Worm (Caenorhabditis elegans): ENCODE data around the gene spig-5.

The spig-5 gene

ce11 chrV:14282222-14282709 is 26.0 kb upstream of the spig-5 start, which contains the start of the genes srt-74 and F40G12.9:
Gene srt-74, minus strand, starts transcription at chrV:14282322.
Gene F40G12.9, plus strand, starts transcription at chrV:14282659.
- TF ChIP-seq F13C5.2 (tag; optimal IDR thresholded peaks at IDR 0.05) (no peak), hmbx-1 (tag; optimal IDR thresholded peaks at IDR 0.05) (no peak), ama-1 (optimal IDR thresholded peaks at IDR 0.05) (no peak), tbx-37 (GFP tag; conservative IDR thresholded peaks at IDR 0.05) (no peak), sea-1 (GFP tag; conservative IDR thresholded peaks at IDR 0.05) (no peak), tra-4 (tag; optimal IDR thresholded peaks at IDR 0.05) (no peak), pes-1 (GFP tag; IDR thresholded peaks at IDR 0.05) (no peak)

ce11 chrV:14283241-14283640 is 25.0 kb upstream of the spig-5 start, which contains the start of gene F40G12.10:
Gene F40G12.10, plus strand, starts transcription at chrV:14283541.
- TF ChIP-seq sea-1 (GFP tag; conservative IDR thresholded peaks at IDR 0.05) (no peak), aly-1 (tag; optimal IDR thresholded peaks at IDR 0.05) (no peak), ama-1 (optimal IDR thresholded peaks at IDR 0.05) (no peak), hmg-4 (GFP tag; optimal IDR thresholded peaks at IDR 0.05) (no peak), scrt-1 (GFP tag; IDR thresholded peaks at IDR 0.05) (no peak), tbx-11 (GFP tag; IDR thresholded peaks at IDR 0.05) (no peak), B0310.2 (tag; optimal IDR thresholded peaks at IDR 0.05) (no peak), pes-1 (GFP tag; IDR thresholded peaks at IDR 0.05) (no peak), flt-1 (GFP tag; IDR thresholded peaks at IDR 0.05) (no peak), hmbx-1 (tag; optimal IDR thresholded peaks at IDR 0.05) (no peak), ceh-36 (tag; optimal IDR thresholded peaks at IDR 0.05) (no peak)

- TF ChIP-seq tbx-11 (GFP tag; IDR thresholded peaks at IDR 0.05) = no peak
- no peak for TF ChIP-seq tbx-37 (GFP tag; conservative IDR thresholded peaks at IDR 0.05)
- TF ChIP-seq ama-1 (optimal IDR thresholded peaks at IDR 0.05) = no peak
- no peak for TF ChIP-seq ceh-36 (tag; optimal IDR thresholded peaks at IDR 0.05)
- TF ChIP-seq hmg-4 (GFP tag; optimal IDR thresholded peaks at IDR 0.05) = no peak
- no peak for TF ChIP-seq pes-1 (GFP tag; IDR thresholded peaks at IDR 0.05)
- TF ChIP-seq scrt-1 (GFP tag; IDR thresholded peaks at IDR 0.05) = no peak
- no peak for TF ChIP-seq ets-7 (tag; optimal IDR thresholded peaks at IDR 0.05)
Measured at ce11 chrV:14285803-14286202, 22.5 kb upstream of the spig-5 start, which contains the start of gene F40G12.11. Gene F40G12.11, plus strand, starts transcription at chrV:14286171.

DNA sequence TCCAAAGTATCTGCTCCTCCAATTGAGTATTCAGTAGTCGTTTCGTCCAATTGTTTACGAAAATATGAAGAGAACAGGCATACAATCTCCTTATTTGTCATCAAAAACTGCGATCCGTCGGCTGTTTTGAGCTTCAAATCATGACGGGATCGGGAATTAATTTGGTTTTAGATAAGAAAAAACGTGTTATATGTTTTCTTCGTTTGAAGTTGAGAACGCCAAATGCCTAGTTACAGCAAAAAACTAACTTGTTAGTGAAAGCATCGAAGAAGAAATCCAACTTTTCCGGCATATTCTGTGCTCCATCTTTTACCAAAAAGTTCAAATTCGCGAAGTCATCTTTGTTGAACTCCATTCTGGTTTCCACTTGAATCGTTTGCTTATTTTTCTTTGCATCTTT is 18.9 kb upstream of the spig-5 start, which contains the start of gene F14D7.1:
F14D7.1 (minus strand) TSS at position 101 of the 400 bp plus-strand sequence.
- TF ChIP-seq ets-7 (tag; optimal IDR thresholded peaks at IDR 0.05) = no peak
- no peak for TF ChIP-seq tra-4 (tag; optimal IDR thresholded peaks at IDR 0.05)
- no peak for TF ChIP-seq hmg-4 (GFP tag; optimal IDR thresholded peaks at IDR 0.05)
- no peak for TF ChIP-seq ceh-13 (GFP tag; optimal IDR thresholded peaks at IDR 0.05)
- no peak for TF ChIP-seq ceh-36 (tag; optimal IDR thresholded peaks at IDR 0.05)
- no peak for TF ChIP-seq ama-1 (optimal IDR thresholded peaks at IDR 0.05)
- TF ChIP-seq scrt-1 (GFP tag; IDR thresholded peaks at IDR 0.05) = no peak
- no peak for TF ChIP-seq tbx-11 (GFP tag; IDR thresholded peaks at IDR 0.05)
- no peak for TF ChIP-seq tbx-37 (GFP tag; conservative IDR thresholded peaks at IDR 0.05)
- TF ChIP-seq aly-1 (tag; optimal IDR thresholded peaks at IDR 0.05) = no peak
- TF ChIP-seq hmbx-1 (tag; optimal IDR thresholded peaks at IDR 0.05) = no peak

ce11 chrV:14290636-14291035 is 17.6 kb upstream of the spig-5 start, which contains the start of gene F14D7.18:
Gene F14D7.18, minus strand, starts transcription at chrV:14290736.
- TF ChIP-seq hmg-4 (GFP tag; optimal IDR thresholded peaks at IDR 0.05) = no peak

DNA sequence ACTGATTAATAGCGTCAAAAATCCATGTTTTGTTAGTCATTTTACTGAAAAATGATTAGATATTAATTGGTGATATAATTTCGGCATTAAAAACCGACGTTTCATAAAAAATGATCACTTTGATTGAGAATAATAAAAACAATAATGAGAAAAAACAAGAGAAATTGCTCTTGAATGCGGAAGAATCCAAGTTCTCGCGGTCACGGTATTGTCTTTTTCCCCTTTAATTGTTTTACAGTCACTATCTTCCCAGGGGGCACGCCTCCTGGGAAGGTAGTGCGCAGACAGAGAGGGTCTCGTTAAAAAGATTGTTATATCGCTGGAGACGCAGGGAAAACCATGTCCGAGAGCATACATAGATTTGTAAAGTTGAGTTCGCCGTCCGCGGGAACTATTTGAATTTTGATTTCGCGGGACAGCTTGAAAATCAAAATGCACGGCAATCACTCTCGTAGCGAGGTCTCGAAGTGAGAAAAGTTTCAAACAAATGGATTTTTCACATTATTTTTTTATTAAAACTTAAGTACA is 14.5 kb upstream of the spig-5 start, which contains the start of gene F14D7.2:
F14D7.2 (minus strand) TSS at position 51 of the 528 bp plus-strand sequence.
- TF ChIP-seq flt-1 (GFP tag; IDR thresholded peaks at IDR 0.05) (no peak), tra-4 (tag; optimal IDR thresholded peaks at IDR 0.05) (no peak), ceh-13 (GFP tag; optimal IDR thresholded peaks at IDR 0.05) (no peak), hmbx-1 (tag; optimal IDR thresholded peaks at IDR 0.05) (no peak), sea-1 (GFP tag; conservative IDR thresholded peaks at IDR 0.05) (no peak), B0310.2 (tag; optimal IDR thresholded peaks at IDR 0.05) (no peak), pes-1 (GFP tag; IDR thresholded peaks at IDR 0.05) (no peak), aly-1 (tag; optimal IDR thresholded peaks at IDR 0.05) (no peak), F13C5.2 (tag; optimal IDR thresholded peaks at IDR 0.05) (no peak), ama-1 (optimal IDR thresholded peaks at IDR 0.05) (no peak), scrt-1 (GFP tag; IDR thresholded peaks at IDR 0.05) (no peak), tbx-37 (GFP tag; conservative IDR thresholded peaks at IDR 0.05) (no peak), tbx-11 (GFP tag; IDR thresholded peaks at IDR 0.05) (no peak), ets-7 (tag; optimal IDR thresholded peaks at IDR 0.05) (no peak), ceh-36 (tag; optimal IDR thresholded peaks at IDR 0.05) (no peak)

ce11 chrV:14294396-14294795 is 13.9 kb upstream of the spig-5 start, which contains the start of gene F14D7.9:
Gene F14D7.9, plus strand, starts transcription at chrV:14294696.
- no peak for TF ChIP-seq flt-1 (GFP tag; IDR thresholded peaks at IDR 0.05)
- no peak for TF ChIP-seq ets-7 (tag; optimal IDR thresholded peaks at IDR 0.05)
- no peak for TF ChIP-seq tbx-11 (GFP tag; IDR thresholded peaks at IDR 0.05)
- no peak for TF ChIP-seq pes-1 (GFP tag; IDR thresholded peaks at IDR 0.05)
- no peak for TF ChIP-seq ama-1 (optimal IDR thresholded peaks at IDR 0.05)
- TF ChIP-seq hmg-4 (GFP tag; optimal IDR thresholded peaks at IDR 0.05) = no peak
- no peak for TF ChIP-seq scrt-1 (GFP tag; IDR thresholded peaks at IDR 0.05)
- no peak for TF ChIP-seq tbx-37 (GFP tag; conservative IDR thresholded peaks at IDR 0.05)

ce11 chrV:14296499-14296898 is 11.8 kb upstream of the spig-5 start, which contains the start of gene F14D7.3:
Gene F14D7.3, plus strand, starts transcription at chrV:14296799.
- TF ChIP-seq tbx-11 (GFP tag; IDR thresholded peaks at IDR 0.05) (no peak), sea-1 (GFP tag; conservative IDR thresholded peaks at IDR 0.05) (no peak), pes-1 (GFP tag; IDR thresholded peaks at IDR 0.05) (no peak), hmbx-1 (tag; optimal IDR thresholded peaks at IDR 0.05) (no peak), hmg-4 (GFP tag; optimal IDR thresholded peaks at IDR 0.05) (no peak), aly-1 (tag; optimal IDR thresholded peaks at IDR 0.05) (no peak), F13C5.2 (tag; optimal IDR thresholded peaks at IDR 0.05) (no peak), ceh-36 (tag; optimal IDR thresholded peaks at IDR 0.05) (no peak), ceh-13 (GFP tag; optimal IDR thresholded peaks at IDR 0.05) (no peak), hnd-1 (tag; optimal IDR thresholded peaks at IDR 0.05) (no peak), ama-1 (optimal IDR thresholded peaks at IDR 0.05) (no peak), tra-4 (tag; optimal IDR thresholded peaks at IDR 0.05) (no peak)
